Worm (Caenorhabditis elegans) whole organism, mixed stage, embryonic: Measurements from ENCODE around the gene madf-11.
A peak's percentile ranks its signal among the peaks of the same experiment; 100 is the strongest.

Experiments used
- elt-1 ChIP-seq: sonication (generic microtip); optimal IDR thresholded peaks from 2 replicates; lab custom pipeline; 2017; ENCODE audit warnings: missing genetic modification characterization, mild to moderate bottlenecking, missing compliant biosample characterization, antibody characterized with exemption, moderate library complexity, borderline replicate concordance; ENCODE audit not compliant: insufficient read depth
- nhr-12 ChIP-seq: fragments of 150-350 bp; optimal IDR thresholded peaks from 2 replicates; lab custom pipeline; 2014; ENCODE audit warnings: missing biosample characterization, missing genetic modification characterization
- nhr-237 ChIP-seq: fragments of 150-350 bp; optimal IDR thresholded peaks from 2 replicates; lab custom pipeline; 2014; ENCODE audit warnings: missing biosample characterization, missing genetic modification characterization
- unc-39 ChIP-seq: fragments of 150-350 bp; optimal IDR thresholded peaks from 2 replicates; lab custom pipeline; 2014; ENCODE audit warnings: missing biosample characterization, missing genetic modification characterization

ce11 chrIII:5603439-5603986 is at the start of gene madf-11:
- TF ChIP-seq unc-39 (tag; lab: Kevin White, UChicago) = no peak
- TF ChIP-seq nhr-237 = peak; percentile 34
- TF ChIP-seq nhr-12 (tag; lab: Kevin White, UChicago) = no peak
- TF ChIP-seq elt-1 (tag; lab: Kevin White, UChicago) = no peak
